Worm (Caenorhabditis elegans) whole organism, L2 larva: ENCODE measurements around the gene nos-2.
A peak's percentile ranks its signal among the peaks of the same experiment; 100 is the strongest.

ENCODE experiments used
- C34F6.9 ChIP-seq: fragments of 150-350 bp; optimal IDR thresholded peaks from 2 replicates; lab custom pipeline; 2014; ENCODE audit warnings: missing biosample characterization, missing genetic modification characterization
- F13H6.1 ChIP-seq: sonication (generic microtip); optimal IDR thresholded peaks from 2 replicates; lab custom pipeline; 2016; ENCODE audit warnings: missing genetic modification characterization, missing compliant biosample characterization
- R02D3.7 ChIP-seq: fragments of 150-350 bp; optimal IDR thresholded peaks from 2 replicates; lab custom pipeline; 2014; ENCODE audit warnings: missing biosample characterization, missing genetic modification characterization
- ZK546.5 ChIP-seq: sonication (generic microtip); optimal IDR thresholded peaks from 2 replicates; lab custom pipeline; 2017; ENCODE audit warnings: missing biosample characterization, missing genetic modification characterization
- alr-1 ChIP-seq: fragments of 150-350 bp; optimal IDR thresholded peaks from 2 replicates; lab custom pipeline; 2014; ENCODE audit warnings: missing biosample characterization, missing genetic modification characterization
- ama-1 ChIP-seq: fragments of 150-350 bp; optimal IDR thresholded peaks from 2 replicates; lab custom pipeline; 2018; ENCODE audit warnings: inconsistent platforms
- ceh-16 ChIP-seq: fragments of 150-350 bp; optimal IDR thresholded peaks from 2 replicates; lab custom pipeline; 2014; ENCODE audit warnings: missing biosample characterization, missing genetic modification characterization
- ceh-82 ChIP-seq: fragments of 150-350 bp; optimal IDR thresholded peaks from 2 replicates; lab custom pipeline; 2014; ENCODE audit warnings: missing biosample characterization, missing genetic modification characterization
- crh-2 ChIP-seq: sonication (generic microtip); optimal IDR thresholded peaks from 2 replicates; lab custom pipeline; 2017; ENCODE audit warnings: missing biosample characterization, missing genetic modification characterization
- dmd-4 ChIP-seq: sonication (generic microtip); optimal IDR thresholded peaks from 2 replicates; lab custom pipeline; 2017; ENCODE audit warnings: missing biosample characterization, missing genetic modification characterization
- egl-27 ChIP-seq: sonication (generic microtip); optimal IDR thresholded peaks from 3 replicates; lab custom pipeline; 2017; ENCODE audit warnings: missing biosample characterization, missing genetic modification reagents, missing genetic modification characterization
- elt-1 ChIP-seq: fragments of 150-350 bp; optimal IDR thresholded peaks from 2 replicates; lab custom pipeline; 2014; ENCODE audit warnings: missing biosample characterization, missing genetic modification characterization
- elt-3 ChIP-seq: sonication (generic microtip); optimal IDR thresholded peaks from 2 replicates; lab custom pipeline; 2017; ENCODE audit warnings: missing biosample characterization, missing genetic modification characterization
- fos-1 ChIP-seq: fragments of 150-350 bp; optimal IDR thresholded peaks from 2 replicates; lab custom pipeline; 2014; ENCODE audit warnings: missing biosample characterization, missing genetic modification characterization
- gmeb-1 ChIP-seq: fragments of 150-350 bp; optimal IDR thresholded peaks from 2 replicates; lab custom pipeline; 2014; ENCODE audit warnings: missing biosample characterization, missing genetic modification characterization
- lin-11 ChIP-seq: fragments of 150-350 bp; sonication (generic microtip); optimal IDR thresholded peaks from 2 replicates; lab custom pipeline; 2014; ENCODE audit warnings: missing biosample characterization, missing genetic modification characterization, inconsistent platforms, mixed read lengths
- lin-13 ChIP-seq: fragments of 150-350 bp; optimal IDR thresholded peaks from 2 replicates; lab custom pipeline; 2014; ENCODE audit warnings: missing biosample characterization, missing genetic modification reagents, missing genetic modification characterization
- lin-39 ChIP-seq: fragments of 150-350 bp; optimal IDR thresholded peaks from 2 replicates; lab custom pipeline; 2014; ENCODE audit warnings: missing biosample characterization, missing genetic modification reagents, missing genetic modification characterization
- lsy-2 ChIP-seq, 2 experiments: fragments of 150-350 bp in 1 of 2; sonication (generic microtip) in 1 of 2; optimal IDR thresholded peaks; 2 replicates each; lab custom pipeline; 2014 to 2017; ENCODE audit warnings: missing biosample characterization in 2 of 2, missing genetic modification characterization in 2 of 2
- mab-5 ChIP-seq: fragments of 150-350 bp; optimal IDR thresholded peaks from 2 replicates; lab custom pipeline; 2014; ENCODE audit warnings: missing biosample characterization, missing genetic modification characterization
- mdl-1 ChIP-seq, 2 experiments: fragments of 150-350 bp in 1 of 2; sonication (generic microtip) in 1 of 2; optimal IDR thresholded peaks; 2 replicates each; lab custom pipeline; 2017; ENCODE audit warnings: missing biosample characterization in 2 of 2, missing genetic modification characterization in 2 of 2
- nhr-10 ChIP-seq: sonication (generic microtip); optimal IDR thresholded peaks from 2 replicates; lab custom pipeline; 2017; ENCODE audit warnings: missing biosample characterization, missing genetic modification characterization
- nhr-11 ChIP-seq: fragments of 150-350 bp; optimal IDR thresholded peaks from 2 replicates; lab custom pipeline; 2014; ENCODE audit warnings: missing biosample characterization, missing genetic modification characterization
- nhr-12 ChIP-seq: fragments of 150-350 bp; optimal IDR thresholded peaks from 2 replicates; lab custom pipeline; 2014; ENCODE audit warnings: missing biosample characterization, missing genetic modification characterization
- nhr-129 ChIP-seq: fragments of 150-350 bp; optimal IDR thresholded peaks from 2 replicates; lab custom pipeline; 2014; ENCODE audit warnings: missing biosample characterization, missing genetic modification characterization
- nhr-23 ChIP-seq: fragments of 150-350 bp; optimal IDR thresholded peaks from 2 replicates; lab custom pipeline; 2014; ENCODE audit warnings: missing biosample characterization, missing genetic modification reagents, missing genetic modification characterization
- nhr-237 ChIP-seq: fragments of 150-350 bp; optimal IDR thresholded peaks from 2 replicates; lab custom pipeline; 2014; ENCODE audit warnings: missing biosample characterization, missing genetic modification characterization
- nhr-25 ChIP-seq: fragments of 150-350 bp; sonication (generic microtip); optimal IDR thresholded peaks from 3 replicates; lab custom pipeline; 2014; ENCODE audit warnings: missing biosample characterization, missing genetic modification characterization
- nhr-77 ChIP-seq: fragments of 150-350 bp; optimal IDR thresholded peaks from 2 replicates; lab custom pipeline; 2014; ENCODE audit warnings: missing biosample characterization, missing genetic modification characterization
- sem-4 ChIP-seq: fragments of 150-350 bp; optimal IDR thresholded peaks from 2 replicates; lab custom pipeline; 2014; ENCODE audit warnings: missing biosample characterization, missing genetic modification reagents, missing genetic modification characterization
- skn-1 ChIP-seq: sonication (generic microtip); optimal IDR thresholded peaks from 2 replicates; lab custom pipeline; 2017; ENCODE audit warnings: missing biosample characterization, missing genetic modification characterization
- sma-3 ChIP-seq: sonication (generic microtip); optimal IDR thresholded peaks from 2 replicates; lab custom pipeline; 2016; ENCODE audit warnings: missing genetic modification reagents, missing genetic modification characterization, missing compliant biosample characterization
- sma-9 ChIP-seq, 2 experiments: fragments of 150-350 bp in 1 of 2; sonication (generic microtip) in 1 of 2; optimal IDR thresholded peaks; 2 replicates each; lab custom pipeline; 2014 to 2016; ENCODE audit warnings: missing genetic modification characterization in 2 of 2, mild to moderate bottlenecking in 1 of 2, missing biosample characterization in 1 of 2, missing compliant biosample characterization in 1 of 2, missing genetic modification reagents in 1 of 2, moderate library complexity in 1 of 2
- snpc-4 ChIP-seq: fragments of 150-350 bp; optimal IDR thresholded peaks from 2 replicates; lab custom pipeline; 2014; ENCODE audit warnings: missing biosample characterization, missing genetic modification characterization
- unc-39 ChIP-seq: fragments of 150-350 bp; optimal IDR thresholded peaks from 2 replicates; lab custom pipeline; 2014; ENCODE audit warnings: missing biosample characterization, missing genetic modification characterization
- unc-55 ChIP-seq: fragments of 150-350 bp; sonication (generic microtip); optimal IDR thresholded peaks from 3 replicates; lab custom pipeline; 2014; ENCODE audit warnings: missing biosample characterization, missing genetic modification reagents, missing genetic modification characterization
- zag-1 ChIP-seq: fragments of 150-350 bp; optimal IDR thresholded peaks from 2 replicates; lab custom pipeline; 2014; ENCODE audit warnings: missing biosample characterization, missing genetic modification characterization

The nos-2 gene

ce11 chrII:7050021-7050722 lies 15.2 kb upstream of the nos-2 start, which contains the start of the genes tcer-1 and ZK1127.5:
tcer-1 (minus strand) TSS chrII:7050071.
ZK1127.5 (plus strand) TSS chrII:7050672.
- TF ChIP-seq nhr-10 (tag; lab: Kevin White, UChicago) (no peak), lin-11 (no peak), sma-9 (GFP tag; optimal IDR thresholded peaks at IDR 0.05; lab: Kevin White, UChicago) (peak; percentile 4), sma-9 (tag; optimal IDR thresholded peaks at IDR 0.05; lab: Kevin White, UChicago) (no peak), nhr-25 (tag; lab: Kevin White, UChicago) (no peak), sem-4 (peak; percentile 41), gmeb-1 (tag; lab: Kevin White, UChicago) (peak; percentile 55), R02D3.7 (no peak), egl-27 (tag; lab: Kevin White, UChicago) (no peak), elt-3 (tag; lab: Kevin White, UChicago) (no peak), ceh-82 (tag; lab: Kevin White, UChicago) (no peak), lin-13 (GFP tag; lab: Kevin White, UChicago) (peak; percentile 44), lsy-2 (tag; optimal IDR thresholded peaks at IDR 0.05; lab: Kevin White, UChicago) (peak in 1 of 2 experiments; percentile 70), lin-39 (tag; lab: Kevin White, UChicago) (no peak), unc-55 (GFP tag; lab: Kevin White, UChicago) (peak; percentile 69), F13H6.1 (tag; lab: Kevin White, UChicago) (peak; percentile 38), nhr-11 (tag; lab: Kevin White, UChicago) (no peak), elt-1 (tag; lab: Kevin White, UChicago) (no peak), mdl-1 (tag; optimal IDR thresholded peaks at IDR 0.05; lab: Kevin White, UChicago) (no peak), nhr-77 (no peak), unc-39 (tag; lab: Kevin White, UChicago) (no peak), nhr-23 (tag; lab: Kevin White, UChicago) (no peak), snpc-4 (peak; percentile 40), crh-2 (tag; lab: Kevin White, UChicago) (peak; percentile 32), C34F6.9 (peak; percentile 89), fos-1 (tag; lab: Kevin White, UChicago) (peak; percentile 1), ceh-16 (tag; lab: Kevin White, UChicago) (no peak), nhr-12 (tag; lab: Kevin White, UChicago) (no peak), sma-3 (GFP tag; lab: Kevin White, UChicago) (peak; percentile 28), zag-1 (tag; lab: Kevin White, UChicago) (no peak), nhr-129 (tag; lab: Kevin White, UChicago) (peak; percentile 44)

- TF ChIP-seq nhr-10 (tag; lab: Kevin White, UChicago) (no peak), C34F6.9 (no peak), F13H6.1 (tag; lab: Kevin White, UChicago) (no peak), elt-3 (tag; lab: Kevin White, UChicago) (no peak), nhr-12 (tag; lab: Kevin White, UChicago) (no peak), skn-1 (tag; lab: Kevin White, UChicago) (no peak), nhr-25 (tag; lab: Kevin White, UChicago) (no peak), dmd-4 (tag; lab: Kevin White, UChicago) (no peak), unc-39 (tag; lab: Kevin White, UChicago) (no peak), nhr-77 (no peak), R02D3.7 (no peak), lsy-2 (tag; optimal IDR thresholded peaks at IDR 0.05; lab: Kevin White, UChicago) (no peak), ama-1 (lab: Kevin White, UChicago) (no peak), mdl-1 (tag; optimal IDR thresholded peaks at IDR 0.05; lab: Kevin White, UChicago) (no peak)
- TF ChIP-seq, all 48 proteins: peak for 0
Observed at ce11 chrII:7051778-7052177, 13.6 kb upstream of the nos-2 start, which contains the start of gene ZK1127.12. ZK1127.12 (plus strand) TSS chrII:7052078.

- TF ChIP-seq nhr-25 (tag; lab: Kevin White, UChicago) (no peak), alr-1 (tag; lab: Kevin White, UChicago) (no peak), mab-5 (no peak), sma-3 (GFP tag; lab: Kevin White, UChicago) (no peak), ZK546.5 (tag; lab: Kevin White, UChicago) (no peak), nhr-237 (tag; lab: Kevin White, UChicago) (no peak), dmd-4 (tag; lab: Kevin White, UChicago) (no peak), nhr-23 (tag; lab: Kevin White, UChicago) (no peak), elt-1 (tag; lab: Kevin White, UChicago) (no peak)
- TF ChIP-seq, all 48 proteins: peak for 0
Observed at ce11 chrII:7053001-7053400, 12.4 kb upstream of the nos-2 start, which contains the start of gene ZK1127.13. ZK1127.13 (plus strand) TSS chrII:7053301.
